Fruit fly (Drosophila melanogaster) whole organism, pupa: ENCODE results near the gene Meltrin.

Experiments
- CG10348 ChIP-seq: fragments of 200-800 bp; sonication (Bioruptor generic); IDR thresholded peaks from 2 replicates; pipeline ENCODE4 v1.3.6; 2022; ENCODE audit warnings: missing biosample characterization, missing genetic modification characterization
- CG12605 ChIP-seq: fragments of 200-800 bp; sonication (Bioruptor generic); IDR thresholded peaks from 2 replicates; pipeline ENCODE4 v1.3.6; 2022; ENCODE audit warnings: missing biosample characterization, missing genetic modification characterization
- CG13204 ChIP-seq: fragments of 200-800 bp; sonication (Bioruptor generic); optimal IDR thresholded peaks from 2 replicates; lab custom pipeline; 2018; ENCODE audit warnings: missing biosample characterization, mild to moderate bottlenecking, missing genetic modification characterization, moderate library complexity
- CG14655 ChIP-seq: fragments of 200-800 bp; sonication (Bioruptor generic); optimal IDR thresholded peaks from 3 replicates; lab custom pipeline; 2017; ENCODE audit warnings: mild to moderate bottlenecking, missing biosample characterization, missing genetic modification reagents, missing genetic modification characterization
- CG15710 ChIP-seq: fragments of 200-800 bp; sonication (Bioruptor generic); optimal IDR thresholded peaks from 2 replicates; lab custom pipeline; 2018; ENCODE audit warnings: missing biosample characterization, mild to moderate bottlenecking, missing genetic modification characterization, moderate library complexity
- CG17806 ChIP-seq: fragments of 200-800 bp; sonication (Bioruptor generic); optimal IDR thresholded peaks from 2 replicates; lab custom pipeline; 2018; ENCODE audit warnings: missing biosample characterization, mild to moderate bottlenecking, missing genetic modification characterization, moderate library complexity
- CG32121 ChIP-seq: fragments of 200-800 bp; sonication (Bioruptor generic); IDR thresholded peaks from 2 replicates; pipeline ENCODE4 v1.3.6; 2022; ENCODE audit warnings: missing biosample characterization, missing genetic modification characterization
- CG34367 ChIP-seq: fragments of 200-800 bp; sonication (Bioruptor generic); optimal IDR thresholded peaks from 2 replicates; lab custom pipeline; 2018; ENCODE audit warnings: missing biosample characterization, mild to moderate bottlenecking, missing genetic modification characterization
- CG4496 ChIP-seq: fragments of 200-800 bp; sonication (Bioruptor generic); IDR thresholded peaks from 3 replicates; pipeline ENCODE4 v1.3.6; 2022; ENCODE audit warnings: missing biosample characterization, missing genetic modification characterization
- CG8159 ChIP-seq: fragments of 200-800 bp; sonication (Bioruptor generic); optimal IDR thresholded peaks from 3 replicates; lab custom pipeline; 2018; ENCODE audit warnings: missing biosample characterization, mild to moderate bottlenecking, missing genetic modification characterization, moderate library complexity
- CG8301 ChIP-seq: fragments of 200-800 bp; sonication (Bioruptor generic); optimal IDR thresholded peaks from 2 replicates; lab custom pipeline; 2018; ENCODE audit warnings: missing biosample characterization, mild to moderate bottlenecking, missing genetic modification characterization
- CG9948 ChIP-seq: fragments of 200-800 bp; sonication (Bioruptor generic); optimal IDR thresholded peaks from 2 replicates; lab custom pipeline; 2018; ENCODE audit warnings: missing biosample characterization, mild to moderate bottlenecking, missing genetic modification characterization, moderate library complexity
- D1 ChIP-seq: fragments of 200-800 bp; sonication (Bioruptor generic); optimal IDR thresholded peaks from 2 replicates; lab custom pipeline; 2018; ENCODE audit warnings: missing biosample characterization, mild to moderate bottlenecking, missing genetic modification characterization, moderate library complexity
- EcR ChIP-seq: fragments of 200-800 bp; sonication (Bioruptor generic); optimal IDR thresholded peaks from 3 replicates; lab custom pipeline; 2019; ENCODE audit warnings: missing biosample characterization, missing genetic modification characterization, mild to moderate bottlenecking, moderate library complexity, missing genetic modification reagents
- Ets98B ChIP-seq: fragments of 200-800 bp; sonication (Bioruptor generic); IDR thresholded peaks from 2 replicates; pipeline ENCODE4 v1.3.6; 2022; ENCODE audit warnings: missing biosample characterization, missing genetic modification characterization
- Pif1A ChIP-seq: fragments of 200-800 bp; sonication (Bioruptor generic); optimal IDR thresholded peaks from 3 replicates; lab custom pipeline; 2016; ENCODE audit warnings: missing biosample characterization, missing genetic modification characterization
- Pif1B ChIP-seq: fragments of 200-800 bp; sonication (Bioruptor generic); optimal IDR thresholded peaks from 3 replicates; lab custom pipeline; 2016; ENCODE audit warnings: missing biosample characterization, missing genetic modification characterization
- Snoo ChIP-seq: fragments of 200-800 bp; sonication (Bioruptor generic); optimal IDR thresholded peaks from 3 replicates; lab custom pipeline; 2017; ENCODE audit warnings: missing biosample characterization, mild to moderate bottlenecking, missing genetic modification characterization, inconsistent platforms
- fd96Ca ChIP-seq: fragments of 200-800 bp; sonication (Bioruptor generic); IDR thresholded peaks from 3 replicates; pipeline ENCODE4 v1.3.6; 2022; ENCODE audit warnings: missing biosample characterization, missing genetic modification characterization
- gl ChIP-seq: fragments of 200-800 bp; sonication (Bioruptor generic); optimal IDR thresholded peaks from 2 replicates; lab custom pipeline; 2018; ENCODE audit warnings: missing biosample characterization, mild to moderate bottlenecking, missing genetic modification characterization
- rn ChIP-seq: fragments of 200-800 bp; sonication (Bioruptor generic); IDR thresholded peaks from 2 replicates; pipeline ENCODE4 v1.3.6; 2022; ENCODE audit warnings: missing biosample characterization, missing genetic modification characterization

Meltrin gene

DNA sequence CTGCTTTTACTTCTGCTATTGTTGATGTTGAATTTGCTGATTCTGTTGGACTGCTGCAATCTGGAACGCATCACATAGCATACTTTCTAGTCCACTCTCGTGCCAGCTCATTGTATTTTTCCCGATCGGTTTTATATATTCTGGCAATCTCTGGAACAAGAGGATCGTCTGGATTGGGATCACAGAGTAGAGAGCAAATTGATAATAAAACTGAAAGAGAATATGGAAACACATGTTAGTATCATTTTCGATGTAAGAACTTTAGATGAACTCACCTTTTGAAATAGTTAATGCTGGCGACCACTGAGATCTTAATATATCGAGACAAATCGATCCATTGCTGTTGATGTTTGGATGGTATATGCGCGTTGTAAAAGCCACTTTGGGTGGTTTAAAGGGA is 36.3 kb upstream of the Meltrin start:
- TF ChIP-seq Pif1B (GFP tag; lab: Kevin White, UChicago) (no peak), gl (tag; lab: Kevin White, UChicago) (no peak), CG34367 (tag; lab: Kevin White, UChicago) (no peak), CG8159 (tag; lab: Kevin White, UChicago) (no peak), CG17806 (tag; lab: Kevin White, UChicago) (no peak)
- TF ChIP-seq, all 21 proteins: peak for 0

DNA sequence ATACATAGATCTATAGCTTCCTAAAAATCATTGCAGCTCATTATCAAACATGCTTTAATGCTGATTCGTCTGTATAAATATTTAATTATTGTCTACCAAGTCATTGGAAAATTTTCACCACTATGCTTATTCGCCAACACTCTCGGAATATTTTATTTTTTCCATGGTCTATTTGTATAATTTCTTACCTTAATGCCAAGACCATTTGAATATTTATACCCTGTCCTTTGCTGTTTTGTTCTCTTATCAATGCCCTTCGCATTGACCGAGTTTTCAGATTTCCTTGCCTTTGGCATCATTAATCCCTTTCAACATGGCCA is 34.6 kb upstream of the Meltrin start:
- peak; percentile 14 for TF ChIP-seq CG17806 (tag; lab: Kevin White, UChicago)
- TF ChIP-seq CG14655 (GFP tag; lab: Kevin White, UChicago) = peak; percentile 39
- peak; percentile 1 for TF ChIP-seq CG9948
- peak; percentile 14 for TF ChIP-seq EcR (GFP tag; lab: Kevin White, UChicago)
- no peak for TF ChIP-seq Pif1B (GFP tag; lab: Kevin White, UChicago)

DNA sequence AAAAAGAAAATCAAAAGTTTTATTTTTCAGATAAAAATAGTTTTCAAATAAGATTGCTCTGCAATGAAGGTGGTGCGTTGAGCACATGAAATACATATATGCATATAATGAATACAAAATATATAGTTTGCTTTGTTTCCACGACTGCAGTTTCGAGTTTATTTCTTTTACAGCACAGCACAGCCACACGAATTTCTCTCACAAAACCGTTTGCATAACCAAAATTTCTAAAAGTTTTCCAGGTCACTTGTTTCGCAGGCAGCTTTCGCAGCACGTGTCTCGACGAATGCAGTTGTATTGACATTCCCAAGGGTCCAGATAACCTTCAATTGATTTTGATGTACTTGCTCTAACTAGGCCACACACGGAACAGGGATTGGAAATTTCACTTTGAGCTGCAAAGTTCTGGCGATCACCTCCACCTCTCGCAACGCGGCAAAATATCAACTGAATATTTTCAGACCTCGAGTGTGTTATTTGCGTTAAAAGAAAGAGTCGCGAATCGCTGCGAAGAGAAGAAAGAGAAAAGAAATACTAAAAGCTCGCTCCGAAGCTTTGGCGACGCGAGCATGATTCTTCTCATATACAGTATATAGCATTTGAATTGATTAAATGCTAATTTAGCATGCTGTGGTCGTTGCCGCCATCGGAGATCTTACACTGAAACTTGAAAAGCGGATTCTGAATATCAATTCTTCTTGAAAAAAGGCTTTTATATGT is 34.1 kb upstream of the Meltrin start, which contains the start of gene CG7530:
Gene CG7530, minus strand, starts transcription at position 449 of the 720 bp plus-strand sequence.
- TF ChIP-seq D1 (tag; lab: Kevin White, UChicago) (no peak), CG15710 (tag; lab: Kevin White, UChicago) (no peak), CG32121 (GFP tag; lab: Robert Waterston, UW) (peak; percentile 68; the same call in 1 of the 2 replicates), CG8301 (tag; lab: Kevin White, UChicago) (peak; percentile 49), Pif1B (GFP tag; lab: Kevin White, UChicago) (peak; percentile 43), CG4496 (GFP tag; lab: Robert Waterston, UW) (peak; percentile 73; the same call in 1 of the 3 replicates), EcR (GFP tag; lab: Kevin White, UChicago) (peak; percentile 67), Ets98B (GFP tag; lab: Robert Waterston, UW) (peak; percentile 78), Snoo (peak; percentile 42), CG12605 (0 out of 2 replicates have a peak, but pooled peaks have one; percentile 38), Pif1A (GFP tag; lab: Kevin White, UChicago) (peak; percentile 55), CG17806 (tag; lab: Kevin White, UChicago) (no peak), CG13204 (GFP tag; lab: Kevin White, UChicago) (no peak)
- TF ChIP-seq, all 21 proteins: peak for 9

DNA sequence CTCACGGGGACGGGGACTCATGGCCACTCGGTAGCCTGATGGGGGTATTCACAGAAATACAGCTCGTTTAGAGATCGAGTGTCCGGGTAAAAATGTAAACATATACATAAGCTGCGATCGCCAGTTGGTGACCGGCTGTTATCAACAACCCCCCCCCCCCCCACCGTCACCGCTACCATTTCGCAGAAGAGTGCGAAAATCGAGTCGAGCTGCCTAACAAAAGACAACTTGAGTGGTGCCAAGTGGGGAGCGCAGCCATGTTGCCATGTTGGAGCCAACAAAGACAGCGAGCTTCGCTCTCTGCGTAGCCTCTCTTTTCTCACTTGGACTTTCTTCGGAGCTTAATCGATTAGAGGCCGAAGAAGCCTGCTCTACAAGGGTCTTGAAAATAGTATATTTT is 33.5 kb upstream of the Meltrin start:
- TF ChIP-seq gl (tag; lab: Kevin White, UChicago) (no peak), fd96Ca (GFP tag; lab: Robert Waterston, UW) (peak; percentile 38; the same call in 1 of the 3 replicates), Ets98B (GFP tag; lab: Robert Waterston, UW) (peak; percentile 50; the same call in 1 of the 2 replicates), EcR (GFP tag; lab: Kevin White, UChicago) (peak; percentile 61), CG4496 (GFP tag; lab: Robert Waterston, UW) (peak; percentile 39; the same call in 2 of the 3 replicates)

DNA sequence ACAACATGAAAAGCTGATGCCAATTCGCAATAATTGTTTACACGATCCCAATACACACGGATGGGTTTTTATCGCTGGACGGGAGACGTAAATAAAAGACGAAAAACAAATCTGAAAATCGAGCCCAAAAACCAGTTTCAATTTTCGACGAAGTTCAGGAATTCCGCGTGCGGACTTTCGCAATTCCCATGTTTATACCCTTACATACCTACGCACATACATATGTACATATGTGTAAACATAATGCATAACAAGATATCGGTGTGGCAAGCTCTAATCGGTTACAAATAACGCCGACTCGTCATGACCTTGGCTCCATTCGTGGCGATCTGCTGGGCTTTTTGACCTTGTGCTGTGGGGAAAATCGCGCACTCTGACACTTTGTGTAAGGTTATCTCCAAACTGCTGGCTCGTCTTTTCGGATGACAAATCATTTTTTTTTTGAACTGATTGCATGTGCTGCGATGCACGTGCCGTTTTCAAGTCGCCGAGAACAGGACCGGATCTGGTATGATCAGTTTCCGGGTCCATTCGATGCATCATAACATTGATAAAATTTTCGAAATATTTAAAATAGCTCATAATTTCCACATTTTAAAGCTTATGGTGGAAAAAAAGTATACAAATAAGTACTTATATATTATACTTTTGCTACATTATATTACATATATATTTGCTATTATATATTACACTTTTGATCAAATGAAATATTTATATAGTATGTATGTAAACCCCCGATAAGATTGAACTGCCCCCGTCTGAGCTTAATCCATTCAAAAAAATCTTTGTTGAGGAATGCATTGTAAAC is 32.8 kb upstream of the Meltrin start:
- TF ChIP-seq rn (no peak), CG14655 (GFP tag; lab: Kevin White, UChicago) (peak; percentile 28), EcR (GFP tag; lab: Kevin White, UChicago) (peak; percentile 14), CG8159 (tag; lab: Kevin White, UChicago) (peak; percentile 55), fd96Ca (GFP tag; lab: Robert Waterston, UW) (0 out of 3 replicates have a peak, but pooled peaks have one; percentile 35), CG17806 (tag; lab: Kevin White, UChicago) (no peak), CG9948 (peak; percentile 33), CG34367 (tag; lab: Kevin White, UChicago) (no peak), Snoo (peak; percentile 51), Pif1B (GFP tag; lab: Kevin White, UChicago) (peak; percentile 18), CG10348 (GFP tag; lab: Robert Waterston, UW) (no peak)
